Fruit fly (Drosophila melanogaster) whole organism: ENCODE data around the gene dpr4.

Experiments
- CG8478 ChIP-seq: fragments of >200 bp; optimal IDR thresholded peaks from 2 replicates; lab custom pipeline; 2018; ENCODE audit warnings: inconsistent platforms
- Dll ChIP-seq: fragments of >200 bp; optimal IDR thresholded peaks from 2 replicates; lab custom pipeline; 2017
- EcR ChIP-seq, 2 experiments: fragments of >200 bp; optimal IDR thresholded peaks; 2 replicates each; lab custom pipeline; 2017; ENCODE audit warnings: missing biosample characterization in 2 of 2, missing genetic modification characterization in 2 of 2, missing genetic modification reagents in 2 of 2
- pan ChIP-seq: fragments of >200 bp; optimal IDR thresholded peaks from 2 replicates; lab custom pipeline; 2017
- psq ChIP-seq: fragments of >200 bp; optimal IDR thresholded peaks from 2 replicates; lab custom pipeline; 2017
- usp ChIP-seq: fragments of >200 bp; optimal IDR thresholded peaks from 2 replicates; lab custom pipeline; 2017; ENCODE audit warnings: missing biosample characterization, missing genetic modification characterization, mixed read lengths

Gene dpr4

DNA sequence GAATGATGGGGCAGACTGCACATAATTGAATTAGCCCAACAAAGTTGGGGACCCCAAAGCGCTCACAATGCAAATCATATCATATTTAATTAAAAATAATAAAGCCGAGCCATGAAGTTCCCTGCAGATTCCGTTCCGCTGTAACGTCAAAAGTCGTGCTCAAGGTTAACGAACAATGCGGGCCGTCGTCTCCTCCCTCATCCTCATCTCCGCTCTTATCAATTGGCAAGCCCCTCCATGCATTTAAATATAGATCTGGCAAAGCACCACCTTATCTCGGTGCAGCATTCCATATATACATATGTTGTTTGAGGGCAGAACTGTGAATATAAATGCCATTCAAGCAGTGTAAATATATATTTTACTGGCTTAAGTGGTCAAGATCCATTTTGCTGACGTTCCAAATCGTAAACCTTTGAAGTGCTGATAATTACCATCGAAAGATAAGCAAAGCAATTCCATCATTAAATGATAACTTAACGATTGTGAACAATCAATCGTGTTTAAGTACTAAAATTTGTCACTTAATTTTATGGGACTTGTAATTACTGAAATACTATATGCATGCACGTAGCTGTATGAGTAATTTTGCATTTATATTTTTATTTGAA is 22.1 kb upstream of the dpr4 start:
- no peak for TF ChIP-seq usp (GFP tag; lab: Kevin White, UChicago)
- TF ChIP-seq Dll = no peak
- TF ChIP-seq pan (lab: Kevin White, UChicago) = no peak
- no peak for TF ChIP-seq CG8478 (lab: Kevin White, UChicago)
- no peak for TF ChIP-seq psq (lab: Kevin White, UChicago)

DNA sequence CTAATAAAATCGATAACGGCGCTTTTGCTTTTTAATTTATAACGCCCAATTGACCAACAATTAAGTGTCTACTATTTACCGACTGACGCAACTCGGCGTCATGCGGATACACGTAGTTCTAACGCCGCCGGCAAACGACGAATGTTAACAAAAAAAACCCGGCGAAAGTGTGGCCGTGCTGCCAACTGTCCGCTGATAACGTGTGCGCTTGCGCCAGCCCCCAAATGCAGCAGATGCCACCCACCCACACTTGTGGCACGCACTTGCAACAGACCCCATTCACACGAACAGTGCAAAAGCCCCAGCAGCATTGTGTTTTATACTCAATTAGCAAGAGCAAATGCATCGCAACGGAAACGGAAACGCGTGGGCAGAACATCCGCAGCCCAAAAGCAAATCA is 20.4 kb upstream of the dpr4 start:
- no peak for TF ChIP-seq EcR (GFP tag; optimal IDR thresholded peaks at IDR 0.05; lab: Kevin White, UChicago)
- TF ChIP-seq CG8478 (lab: Kevin White, UChicago) = no peak
- TF ChIP-seq usp (GFP tag; lab: Kevin White, UChicago) = no peak
- no peak for TF ChIP-seq psq (lab: Kevin White, UChicago)
- no peak for TF ChIP-seq pan (lab: Kevin White, UChicago)
- no peak for TF ChIP-seq Dll

DNA sequence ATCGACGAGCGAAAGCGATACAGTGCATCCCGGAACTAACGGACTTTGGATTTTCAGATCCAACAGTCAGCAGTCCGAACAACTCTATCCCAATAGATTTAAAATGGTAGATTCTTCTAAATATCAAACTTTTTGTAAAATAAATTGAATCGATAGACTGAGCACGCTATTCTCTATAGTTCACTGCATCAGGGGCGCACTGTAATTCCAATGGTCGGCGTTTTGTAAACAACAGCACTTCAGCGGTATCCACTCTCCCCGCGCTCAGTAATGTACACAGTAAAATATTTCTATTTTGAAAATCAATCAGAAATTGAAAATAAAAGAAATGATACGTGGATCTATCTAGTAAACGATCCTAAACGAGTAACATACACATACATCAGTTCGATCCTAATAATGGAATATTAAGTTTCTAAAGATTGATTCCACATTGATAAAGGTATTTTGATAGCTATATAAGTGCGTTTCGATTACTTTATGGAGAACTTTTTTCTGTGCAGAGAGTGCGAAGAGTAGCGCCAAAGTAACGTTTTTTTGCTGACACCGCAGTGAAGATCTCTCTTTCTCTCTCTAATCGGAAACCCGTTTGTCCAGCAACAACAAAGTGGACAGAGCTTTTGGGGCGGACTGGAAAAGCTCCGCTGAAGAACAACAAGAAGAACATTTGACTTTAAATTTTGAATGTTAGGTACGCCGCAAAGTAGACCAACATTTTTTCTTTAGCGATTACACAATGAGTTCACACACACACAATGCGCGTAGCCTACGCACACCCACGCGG is 19.8 kb upstream of the dpr4 start:
- TF ChIP-seq psq (lab: Kevin White, UChicago) (no peak), CG8478 (lab: Kevin White, UChicago) (peak; percentile 15)

DNA sequence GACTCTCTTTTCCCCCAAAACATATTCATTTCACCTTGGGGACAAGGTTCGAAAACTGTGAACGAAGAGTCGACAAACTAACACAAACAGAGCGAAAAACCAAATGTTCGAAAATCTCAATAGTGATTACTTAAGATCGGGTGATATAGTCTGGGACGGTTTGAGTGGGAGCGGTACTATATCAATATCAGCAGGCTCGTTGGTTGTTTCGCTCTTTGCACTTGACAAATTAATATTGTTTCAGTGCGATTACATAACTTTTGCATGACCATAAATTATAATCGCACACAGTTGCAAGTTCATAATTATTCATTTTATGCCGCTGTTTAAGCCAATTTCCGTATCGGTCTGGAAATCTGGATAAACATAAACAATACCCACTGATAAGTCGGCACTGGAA is 18.9 kb upstream of the dpr4 start:
- TF ChIP-seq pan (lab: Kevin White, UChicago) (no peak), usp (GFP tag; lab: Kevin White, UChicago) (no peak), CG8478 (lab: Kevin White, UChicago) (no peak), psq (lab: Kevin White, UChicago) (no peak), EcR (GFP tag; optimal IDR thresholded peaks at IDR 0.05; lab: Kevin White, UChicago) (no peak)

DNA sequence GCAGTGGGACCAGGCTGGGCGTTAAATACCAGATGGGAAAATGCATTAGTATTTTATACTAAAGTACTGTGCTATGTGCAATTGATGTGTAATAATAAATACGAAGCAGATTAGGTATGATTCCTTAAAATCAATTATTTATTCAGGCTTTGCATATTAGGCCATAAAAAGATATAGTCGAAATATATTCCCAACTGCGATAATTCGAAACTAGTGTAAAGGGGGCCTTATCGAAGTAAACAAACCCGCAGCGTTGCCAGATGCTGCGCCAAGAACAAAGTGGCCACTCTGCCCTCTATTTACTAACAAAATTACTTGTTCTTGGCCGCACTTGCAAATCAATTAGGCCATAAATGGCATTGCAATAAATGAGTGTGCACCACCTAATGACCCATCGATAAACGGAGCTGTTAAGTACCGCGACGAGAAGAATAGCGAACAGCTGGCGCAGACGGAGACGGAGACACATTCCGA is 14.8 kb upstream of the dpr4 start, which contains the start of gene CG10898:
Gene CG10898, plus strand, starts transcription at position 285 of the 474 bp plus-strand sequence.
- no peak for TF ChIP-seq psq (lab: Kevin White, UChicago)
- TF ChIP-seq pan (lab: Kevin White, UChicago) = no peak
- no peak for TF ChIP-seq CG8478 (lab: Kevin White, UChicago)
- TF ChIP-seq Dll = no peak
- no peak for TF ChIP-seq EcR (GFP tag; optimal IDR thresholded peaks at IDR 0.05; lab: Kevin White, UChicago)
- TF ChIP-seq usp (GFP tag; lab: Kevin White, UChicago) = no peak

DNA sequence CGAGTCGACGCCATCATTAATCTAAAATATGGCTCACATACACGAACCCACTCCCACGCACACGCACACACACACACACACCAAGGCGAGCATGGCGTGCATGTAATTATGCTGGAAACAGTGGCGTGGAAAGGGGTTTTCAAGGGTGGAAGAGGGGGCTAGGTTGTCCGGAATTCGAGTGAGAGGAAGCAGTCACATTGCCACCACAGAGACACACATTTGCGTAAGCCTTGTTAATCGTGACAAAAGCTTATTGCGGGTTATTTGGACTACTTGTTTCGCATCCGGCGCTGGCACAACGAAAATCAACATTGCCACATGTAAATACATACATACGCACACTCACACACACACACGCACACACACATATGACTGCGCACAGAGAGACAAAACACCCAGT is 12.2 kb upstream of the dpr4 start:
- TF ChIP-seq CG8478 (lab: Kevin White, UChicago) (no peak), EcR (GFP tag; optimal IDR thresholded peaks at IDR 0.05; lab: Kevin White, UChicago) (no peak), pan (lab: Kevin White, UChicago) (no peak), usp (GFP tag; lab: Kevin White, UChicago) (no peak), psq (lab: Kevin White, UChicago) (no peak), Dll (no peak)

DNA sequence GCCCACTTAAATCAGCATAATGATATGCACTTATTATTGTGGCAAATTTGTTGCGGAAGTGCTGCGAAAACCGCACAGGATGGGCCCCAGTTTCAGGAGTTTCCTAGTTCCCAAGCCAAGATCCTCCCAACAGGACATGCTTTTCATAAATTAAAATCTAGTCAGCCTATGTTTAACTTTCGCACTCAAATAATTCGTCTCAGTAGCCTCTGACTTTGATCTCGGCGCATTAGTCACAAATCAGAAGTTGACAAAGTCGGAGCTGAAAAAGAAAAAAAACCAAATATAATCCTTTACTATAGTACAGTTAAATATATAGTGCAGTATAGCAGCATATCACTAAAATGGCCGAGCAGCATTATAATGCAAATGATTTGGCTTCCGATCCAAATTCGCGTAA is 11.1 kb upstream of the dpr4 start, which contains the start of gene CG14708:
Gene CG14708, plus strand, starts transcription at position 301 of the 400 bp plus-strand sequence.
- TF ChIP-seq psq (lab: Kevin White, UChicago) = no peak
- TF ChIP-seq Dll = no peak
- no peak for TF ChIP-seq pan (lab: Kevin White, UChicago)
- TF ChIP-seq EcR (GFP tag; optimal IDR thresholded peaks at IDR 0.05; lab: Kevin White, UChicago) = no peak
- TF ChIP-seq CG8478 (lab: Kevin White, UChicago) = no peak
- no peak for TF ChIP-seq usp (GFP tag; lab: Kevin White, UChicago)

DNA sequence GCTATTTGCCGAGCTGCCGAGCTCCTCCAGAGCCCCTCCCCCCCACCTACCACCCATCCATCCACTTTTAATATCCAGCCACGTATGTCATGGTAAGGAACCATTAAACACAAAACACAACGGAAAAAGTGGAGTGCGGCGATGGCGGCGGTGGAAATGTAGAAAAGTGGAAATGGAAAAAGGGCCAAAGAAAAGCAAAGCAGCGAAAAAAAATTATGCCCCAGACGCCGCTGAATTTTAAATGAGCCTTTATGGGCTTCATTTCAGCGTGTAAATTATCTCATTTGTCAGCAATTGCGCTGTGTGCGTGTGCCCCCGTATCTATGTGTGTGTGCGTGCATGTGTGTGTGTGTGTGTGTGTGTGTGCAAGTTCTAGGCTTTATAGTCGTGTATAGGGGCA is 8.3 kb upstream of the dpr4 start:
- TF ChIP-seq usp (GFP tag; lab: Kevin White, UChicago) (no peak), CG8478 (lab: Kevin White, UChicago) (no peak), EcR (GFP tag; optimal IDR thresholded peaks at IDR 0.05; lab: Kevin White, UChicago) (no peak), psq (lab: Kevin White, UChicago) (no peak)

DNA sequence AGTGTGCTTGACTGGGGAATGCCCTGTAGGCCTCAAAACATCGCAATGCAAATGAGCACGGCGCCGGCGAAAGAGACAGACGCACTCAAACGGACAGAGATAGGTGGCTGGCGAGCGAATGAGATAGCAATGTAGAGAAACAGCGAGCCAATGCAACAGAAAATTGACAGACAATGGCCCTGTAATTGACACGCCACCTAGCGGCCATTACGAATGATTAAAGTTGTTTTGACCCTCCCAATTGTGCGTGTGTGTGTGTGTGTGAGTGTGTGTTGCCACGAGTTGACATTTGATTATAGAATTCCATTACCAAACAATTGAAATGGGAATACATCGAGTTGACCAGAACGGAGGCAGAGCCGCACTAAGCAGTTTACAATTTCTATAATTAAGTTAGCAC is 1.4 kb upstream of the dpr4 start:
- TF ChIP-seq pan (lab: Kevin White, UChicago) = no peak
- no peak for TF ChIP-seq Dll
- TF ChIP-seq EcR (GFP tag; optimal IDR thresholded peaks at IDR 0.05; lab: Kevin White, UChicago) = no peak
- no peak for TF ChIP-seq psq (lab: Kevin White, UChicago)
- TF ChIP-seq usp (GFP tag; lab: Kevin White, UChicago) = no peak
- TF ChIP-seq CG8478 (lab: Kevin White, UChicago) = no peak

DNA sequence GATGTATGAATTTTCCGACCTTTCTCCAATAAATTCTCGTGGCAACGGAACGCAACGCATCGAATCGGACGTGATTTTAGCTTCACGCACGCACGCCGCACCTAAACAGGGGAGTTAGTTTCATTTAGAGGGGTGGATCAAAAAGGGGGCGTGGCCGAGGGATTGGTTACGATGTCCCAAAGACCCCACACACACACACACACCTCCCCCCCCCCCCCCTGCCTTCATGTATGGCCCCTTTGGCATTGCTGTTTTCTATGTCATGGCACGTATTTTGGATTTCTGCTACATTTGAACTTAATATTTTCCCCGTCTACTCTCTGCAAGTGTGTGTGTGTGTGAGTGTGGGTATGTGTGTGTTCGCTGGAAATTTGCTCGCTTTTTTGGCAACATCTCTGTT is 10.9 kb downstream of the dpr4 start:
- TF ChIP-seq usp (GFP tag; lab: Kevin White, UChicago) (no peak), pan (lab: Kevin White, UChicago) (no peak), CG8478 (lab: Kevin White, UChicago) (no peak), EcR (GFP tag; optimal IDR thresholded peaks at IDR 0.05; lab: Kevin White, UChicago) (no peak), psq (lab: Kevin White, UChicago) (no peak), Dll (no peak)

DNA sequence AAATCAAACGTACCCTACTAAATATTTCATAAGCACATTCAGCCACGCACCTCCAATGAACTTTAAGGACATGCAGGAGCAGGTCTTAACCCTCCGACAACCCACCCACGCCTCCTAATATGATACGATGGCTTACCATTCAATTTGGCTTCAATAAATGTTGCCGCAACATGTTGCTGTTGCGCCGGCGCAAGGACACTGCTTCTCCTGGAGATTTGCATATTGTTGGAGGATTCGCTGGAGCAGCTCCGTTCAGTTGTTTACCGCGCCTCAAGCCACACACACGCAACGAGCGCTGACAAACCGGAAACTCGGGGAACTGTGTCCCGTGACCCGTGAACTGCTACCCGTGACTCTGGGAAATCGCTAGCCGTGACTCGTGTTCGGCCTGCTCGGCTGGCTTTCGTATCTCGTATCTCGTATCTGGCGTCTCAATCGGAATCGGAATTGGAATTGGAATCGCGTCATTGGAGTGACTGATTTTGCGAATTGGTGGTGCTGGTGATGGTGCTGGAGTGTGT is 43.0 kb downstream of the dpr4 start, which contains the start of gene dpr5:
Gene dpr5, plus strand, starts transcription at position 270 of the 521 bp plus-strand sequence.
- no peak for TF ChIP-seq pan (lab: Kevin White, UChicago)
- no peak for TF ChIP-seq EcR (GFP tag; optimal IDR thresholded peaks at IDR 0.05; lab: Kevin White, UChicago)
- no peak for TF ChIP-seq psq (lab: Kevin White, UChicago)
- TF ChIP-seq Dll = no peak
- no peak for TF ChIP-seq CG8478 (lab: Kevin White, UChicago)
- TF ChIP-seq usp (GFP tag; lab: Kevin White, UChicago) = no peak
